Worm (Caenorhabditis elegans): ENCODE measurements around the gene let-60.

The let-60 gene

DNA sequence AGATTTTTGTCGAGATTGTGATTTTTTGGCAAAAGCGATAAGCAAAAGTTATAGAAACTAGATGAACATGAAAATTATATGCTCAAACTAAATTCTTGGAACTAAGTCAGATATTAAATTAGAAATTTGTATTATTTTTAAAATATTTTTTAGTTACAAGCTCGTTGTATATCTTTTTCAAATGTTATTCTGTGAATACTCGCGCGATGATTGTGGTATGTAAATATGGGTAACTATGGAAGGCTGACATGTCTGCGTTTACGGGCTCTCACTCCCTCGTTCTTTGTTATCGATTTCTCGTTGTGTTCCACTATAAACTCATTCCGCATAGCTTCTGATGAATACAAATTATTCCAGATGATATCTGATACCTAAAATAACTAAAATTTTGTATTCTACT lies 3.3 kb upstream of the let-60 start, which contains the start of gene ZK792.7:
ZK792.7 (plus strand) TSS at position 301 of the 400 bp plus-strand sequence.
- TF ChIP-seq tab-1 (GFP tag; IDR thresholded peaks at IDR 0.05) = no peak
- TF ChIP-seq ztf-29 (GFP tag; IDR thresholded peaks at IDR 0.05) = no peak
- no peak for TF ChIP-seq klf-2 (GFP tag; conservative IDR thresholded peaks at IDR 0.05)
- TF ChIP-seq cog-1 (tag; optimal IDR thresholded peaks at IDR 0.05) = no peak
- no peak for TF ChIP-seq T22C8.4 (GFP tag; IDR thresholded peaks at IDR 0.05)
- no peak for TF ChIP-seq med-1 (GFP tag; optimal IDR thresholded peaks at IDR 0.05; ENCODE audit: insufficient read depth)
- no peak for TF ChIP-seq flt-1 (GFP tag; IDR thresholded peaks at IDR 0.05)
- no peak for TF ChIP-seq ref-1 (GFP tag; conservative IDR thresholded peaks at IDR 0.05)
- no peak for TF ChIP-seq ztf-23 (GFP tag; IDR thresholded peaks at IDR 0.05)

DNA sequence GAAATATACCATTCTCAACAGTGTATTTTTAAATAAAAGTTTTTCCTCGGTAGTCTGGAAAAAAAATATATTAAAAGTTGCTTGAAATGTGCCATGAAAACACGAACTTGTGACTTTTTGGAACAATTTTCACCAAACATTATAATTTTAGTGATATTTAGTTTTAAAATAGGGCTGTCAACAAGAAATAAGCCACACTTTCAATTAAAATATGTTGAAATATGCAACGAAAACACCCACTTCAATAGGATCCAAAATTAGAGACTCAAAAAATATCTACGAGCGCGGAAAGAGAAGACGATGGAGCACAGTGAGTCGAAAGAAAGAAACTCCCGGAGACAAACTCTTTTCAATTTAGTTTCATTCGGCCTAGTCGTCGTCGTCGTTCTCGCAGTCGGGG lies 2.6 kb upstream of the let-60 start, which contains the start of gene ZK792.12:
ZK792.12 (plus strand) TSS at position 301 of the 400 bp plus-strand sequence.
- TF ChIP-seq cog-1 (tag; optimal IDR thresholded peaks at IDR 0.05) = no peak
- no peak for TF ChIP-seq ztf-29 (GFP tag; IDR thresholded peaks at IDR 0.05)
- TF ChIP-seq T22C8.4 (GFP tag; IDR thresholded peaks at IDR 0.05) = no peak
- no peak for TF ChIP-seq flt-1 (GFP tag; IDR thresholded peaks at IDR 0.05)
- no peak for TF ChIP-seq ref-1 (GFP tag; conservative IDR thresholded peaks at IDR 0.05)
- no peak for TF ChIP-seq ztf-23 (GFP tag; IDR thresholded peaks at IDR 0.05)
- no peak for TF ChIP-seq tab-1 (GFP tag; IDR thresholded peaks at IDR 0.05)
- no peak for TF ChIP-seq klf-2 (GFP tag; conservative IDR thresholded peaks at IDR 0.05)
- TF ChIP-seq med-1 (GFP tag; optimal IDR thresholded peaks at IDR 0.05; ENCODE audit: insufficient read depth) = no peak

DNA sequence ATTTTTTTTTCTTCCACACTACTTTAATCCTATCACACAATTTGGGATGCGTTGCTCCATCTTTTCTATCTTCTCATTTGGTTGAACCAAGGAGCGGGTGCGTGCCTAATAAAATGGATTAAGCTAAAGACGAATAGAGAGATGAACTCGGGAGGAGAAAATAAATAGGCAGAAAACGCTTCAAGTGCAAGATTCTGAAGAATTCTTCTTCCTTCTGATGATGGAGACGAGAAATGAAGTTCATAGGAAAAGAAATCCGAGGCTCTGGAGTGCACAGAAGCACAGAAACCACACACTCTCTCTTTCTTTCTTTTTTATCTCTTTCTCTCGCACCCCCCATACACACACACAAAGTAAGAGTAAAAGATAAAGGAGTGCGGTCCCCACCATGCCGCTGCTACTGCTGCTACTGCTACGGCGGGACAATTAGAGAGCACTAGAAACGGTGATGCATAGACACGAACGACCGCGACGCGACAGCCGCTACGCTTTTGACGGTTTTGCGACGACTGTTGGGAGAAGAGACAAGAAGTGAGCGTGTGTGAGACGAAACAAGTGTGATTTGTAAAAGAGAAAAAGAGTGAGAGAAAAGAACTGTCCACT lies 1.3 kb upstream of the let-60 start:
- no peak for TF ChIP-seq med-1 (GFP tag; optimal IDR thresholded peaks at IDR 0.05; ENCODE audit: insufficient read depth)
- TF ChIP-seq ref-1 (GFP tag; conservative IDR thresholded peaks at IDR 0.05) = no peak
- no peak for TF ChIP-seq T22C8.4 (GFP tag; IDR thresholded peaks at IDR 0.05)
- TF ChIP-seq tab-1 (GFP tag; IDR thresholded peaks at IDR 0.05) = no peak
- TF ChIP-seq cog-1 (tag; optimal IDR thresholded peaks at IDR 0.05) = peak; percentile 52
- TF ChIP-seq flt-1 (GFP tag; IDR thresholded peaks at IDR 0.05) = 0 out of 2 replicates have a peak, but pooled peaks have one; percentile 66
- TF ChIP-seq klf-2 (GFP tag; conservative IDR thresholded peaks at IDR 0.05) = no peak
- peak; percentile 10; the same call in 1 of the 2 replicates for TF ChIP-seq ztf-29 (GFP tag; IDR thresholded peaks at IDR 0.05)
- 0 out of 2 replicates have a peak, but pooled peaks have one; percentile 14 for TF ChIP-seq ztf-23 (GFP tag; IDR thresholded peaks at IDR 0.05)

DNA sequence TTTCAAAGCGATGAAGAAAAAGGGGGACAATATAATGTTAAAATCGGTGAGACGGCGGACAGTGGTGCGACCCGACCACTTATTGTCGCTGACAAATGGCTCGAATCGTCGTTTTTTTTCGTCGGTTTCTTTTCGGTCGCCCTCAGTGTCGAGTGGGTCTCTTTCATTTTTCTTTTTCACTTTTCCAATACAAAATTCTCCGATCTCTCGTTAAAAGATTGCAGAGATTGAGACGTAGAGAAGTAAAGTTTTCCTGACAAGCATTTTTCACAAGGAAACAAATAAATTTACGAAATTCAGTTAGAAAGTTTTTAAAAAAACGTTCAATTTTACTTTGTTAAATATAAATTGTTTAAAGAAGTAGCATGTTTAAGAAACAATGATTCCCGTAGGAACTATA lies 636 bp upstream of the let-60 start:
- TF ChIP-seq ztf-23 (GFP tag; IDR thresholded peaks at IDR 0.05) = no peak
- no peak for TF ChIP-seq cog-1 (tag; optimal IDR thresholded peaks at IDR 0.05)
- no peak for TF ChIP-seq ref-1 (GFP tag; conservative IDR thresholded peaks at IDR 0.05)
- TF ChIP-seq klf-2 (GFP tag; conservative IDR thresholded peaks at IDR 0.05) = no peak
- TF ChIP-seq tab-1 (GFP tag; IDR thresholded peaks at IDR 0.05) = no peak
- no peak for TF ChIP-seq med-1 (GFP tag; optimal IDR thresholded peaks at IDR 0.05; ENCODE audit: insufficient read depth)
- no peak for TF ChIP-seq T22C8.4 (GFP tag; IDR thresholded peaks at IDR 0.05)
- no peak for TF ChIP-seq ztf-29 (GFP tag; IDR thresholded peaks at IDR 0.05)
- no peak for TF ChIP-seq flt-1 (GFP tag; IDR thresholded peaks at IDR 0.05)

DNA sequence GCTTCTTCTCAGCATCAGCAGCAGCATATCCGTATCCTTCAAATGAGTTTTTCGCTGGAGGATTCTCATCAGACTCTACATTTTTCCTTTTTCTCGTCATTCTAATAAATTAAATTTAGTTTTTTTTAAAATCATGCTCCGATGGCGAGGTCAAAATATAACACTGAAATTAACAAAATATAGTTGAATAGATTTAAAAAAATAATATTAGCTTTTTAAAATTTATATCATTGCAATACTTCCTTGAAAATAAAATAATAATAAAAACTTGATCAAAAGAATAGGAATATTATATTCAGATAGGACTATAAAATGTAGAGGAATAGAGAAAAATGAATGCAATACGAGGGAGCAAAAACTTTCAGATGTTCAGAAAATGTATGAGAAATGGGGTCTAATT lies 2.9 kb downstream of the let-60 start, which contains the start of gene ZK792.5:
ZK792.5 (minus strand) TSS at position 101 of the 400 bp plus-strand sequence.
- TF ChIP-seq ref-1 (GFP tag; conservative IDR thresholded peaks at IDR 0.05) (no peak), klf-2 (GFP tag; conservative IDR thresholded peaks at IDR 0.05) (no peak), cog-1 (tag; optimal IDR thresholded peaks at IDR 0.05) (no peak), T22C8.4 (GFP tag; IDR thresholded peaks at IDR 0.05) (no peak), flt-1 (GFP tag; IDR thresholded peaks at IDR 0.05) (no peak), med-1 (GFP tag; optimal IDR thresholded peaks at IDR 0.05; ENCODE audit: insufficient read depth) (no peak), ztf-29 (GFP tag; IDR thresholded peaks at IDR 0.05) (no peak), tab-1 (GFP tag; IDR thresholded peaks at IDR 0.05) (no peak), ztf-23 (GFP tag; IDR thresholded peaks at IDR 0.05) (no peak)

DNA sequence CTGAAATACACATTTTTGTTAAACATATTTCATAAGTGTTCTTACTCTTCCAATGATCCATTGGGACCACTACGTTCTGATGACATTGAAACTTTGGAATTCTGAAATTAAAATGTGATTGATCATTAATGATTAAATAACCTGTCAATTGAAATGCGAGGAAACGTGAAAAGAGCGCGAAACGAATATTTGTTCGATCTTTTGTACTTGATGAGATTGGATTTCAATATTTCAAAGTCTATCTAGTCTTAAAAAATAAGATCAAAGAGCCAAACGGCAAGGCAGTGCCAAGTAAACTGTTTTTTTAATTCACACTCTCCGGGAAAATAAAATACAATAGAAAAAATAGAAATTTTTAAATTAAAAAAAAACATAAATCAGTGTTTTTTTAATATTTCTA lies 9.0 kb downstream of the let-60 start, which contains the start of gene ZK792.4:
ZK792.4 (minus strand) TSS at position 101 of the 400 bp plus-strand sequence.
- no peak for TF ChIP-seq flt-1 (GFP tag; IDR thresholded peaks at IDR 0.05)

DNA sequence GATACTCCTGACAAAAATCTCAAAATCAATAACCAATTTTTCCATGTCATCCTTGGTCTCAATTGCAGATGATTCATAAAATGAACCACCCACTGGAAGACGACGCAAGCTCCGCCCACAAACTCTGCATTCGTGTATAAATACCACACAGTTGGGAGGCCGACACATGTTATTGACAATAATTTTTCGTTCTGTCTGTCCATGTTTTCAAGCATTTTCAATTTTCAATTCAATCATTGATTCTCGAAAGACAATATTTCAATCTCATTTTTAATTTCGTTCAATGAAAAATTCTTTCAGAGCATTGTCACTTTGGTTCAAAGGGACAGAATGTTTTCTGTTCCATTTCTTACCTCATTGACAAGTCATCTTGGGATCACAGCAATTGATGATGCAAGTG lies 14.8 kb downstream of the let-60 start, which contains the start of gene inx-9:
inx-9 (plus strand) TSS at position 301 of the 400 bp plus-strand sequence.
- TF ChIP-seq cog-1 (tag; optimal IDR thresholded peaks at IDR 0.05) (no peak), ref-1 (GFP tag; conservative IDR thresholded peaks at IDR 0.05) (no peak), T22C8.4 (GFP tag; IDR thresholded peaks at IDR 0.05) (no peak), klf-2 (GFP tag; conservative IDR thresholded peaks at IDR 0.05) (no peak), med-1 (GFP tag; optimal IDR thresholded peaks at IDR 0.05; ENCODE audit: insufficient read depth) (no peak), flt-1 (GFP tag; IDR thresholded peaks at IDR 0.05) (no peak), ztf-23 (GFP tag; IDR thresholded peaks at IDR 0.05) (no peak), tab-1 (GFP tag; IDR thresholded peaks at IDR 0.05) (no peak), ztf-29 (GFP tag; IDR thresholded peaks at IDR 0.05) (no peak)

DNA sequence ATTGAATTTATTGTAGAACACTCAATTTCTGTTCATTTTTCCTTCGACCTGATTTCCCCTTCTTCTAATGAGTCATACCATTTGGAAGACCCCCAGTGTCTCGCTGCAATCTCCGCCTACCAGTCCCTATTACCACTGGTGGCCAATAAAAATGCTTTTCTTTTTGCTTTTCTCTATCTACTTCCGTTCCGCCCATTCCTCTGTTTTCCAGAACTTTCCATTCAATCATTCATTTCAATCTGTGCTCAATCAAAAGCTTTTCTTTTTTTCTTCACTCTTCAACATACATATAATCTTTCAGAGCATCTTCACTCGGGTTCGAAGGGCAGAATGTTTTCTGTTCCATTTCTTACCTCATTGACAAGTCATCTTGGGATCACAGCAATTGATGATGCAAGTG lies 17.3 kb downstream of the let-60 start, which contains the start of gene inx-8:
inx-8 (plus strand) TSS at position 301 of the 400 bp plus-strand sequence.
- TF ChIP-seq tab-1 (GFP tag; IDR thresholded peaks at IDR 0.05) (no peak), klf-2 (GFP tag; conservative IDR thresholded peaks at IDR 0.05) (no peak), flt-1 (GFP tag; IDR thresholded peaks at IDR 0.05) (no peak), ref-1 (GFP tag; conservative IDR thresholded peaks at IDR 0.05) (no peak), cog-1 (tag; optimal IDR thresholded peaks at IDR 0.05) (no peak), ztf-23 (GFP tag; IDR thresholded peaks at IDR 0.05) (no peak), med-1 (GFP tag; optimal IDR thresholded peaks at IDR 0.05; ENCODE audit: insufficient read depth) (no peak), ztf-29 (GFP tag; IDR thresholded peaks at IDR 0.05) (no peak), T22C8.4 (GFP tag; IDR thresholded peaks at IDR 0.05) (no peak)

DNA sequence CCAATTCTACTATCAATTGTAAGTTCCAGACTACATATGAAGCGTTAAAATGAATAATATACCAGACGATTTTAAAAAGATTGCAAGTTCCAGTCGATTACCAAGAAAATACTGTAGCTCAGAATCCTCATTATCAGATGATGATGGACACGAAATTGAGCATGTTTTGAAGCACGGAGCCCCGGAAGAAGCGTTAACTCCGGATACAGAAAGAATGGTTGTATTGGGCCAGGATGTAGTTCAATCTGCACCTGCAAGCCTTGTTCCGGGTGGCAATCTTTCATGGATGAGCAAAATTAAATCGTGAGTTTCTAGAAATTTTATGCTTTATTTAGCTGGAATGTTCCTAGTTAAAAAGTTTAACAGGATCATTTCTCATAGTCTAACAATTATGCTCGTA lies 22.9 kb downstream of the let-60 start, which contains the start of gene atg-4.2:
atg-4.2 (plus strand) TSS at position 24 of the 400 bp plus-strand sequence.
- no peak for TF ChIP-seq tab-1 (GFP tag; IDR thresholded peaks at IDR 0.05)
- no peak for TF ChIP-seq ztf-29 (GFP tag; IDR thresholded peaks at IDR 0.05)
- TF ChIP-seq klf-2 (GFP tag; conservative IDR thresholded peaks at IDR 0.05) = no peak
